Fruit fly (Drosophila melanogaster): ENCODE measurements around the gene jigr1.

Gene jigr1

dm6 chr3R:25631079-25631478, 6.6 kb upstream of the jigr1 start (continued):
- TF ChIP-seq CG11504 (tag; optimal IDR thresholded peaks at IDR 0.05) (peak; percentile 76), CG13424 (tag; optimal IDR thresholded peaks at IDR 0.05) (peak; percentile 73), br (optimal IDR thresholded peaks at IDR 0.05) (no peak), exex (tag; optimal IDR thresholded peaks at IDR 0.05) (no peak), CG43689 (GFP tag; IDR thresholded peaks at IDR 0.05) (no peak), Dip2 (GFP tag; IDR thresholded peaks at IDR 0.05) (no peak), psq (GFP tag; optimal IDR thresholded peaks at IDR 0.05) (no peak), Deaf1 (tag; optimal IDR thresholded peaks at IDR 0.05) (no peak), CG11398 (GFP tag; optimal IDR thresholded peaks at IDR 0.05) (peak; percentile 25), CG42726 (GFP tag; IDR thresholded peaks at IDR 0.05; ENCODE audit: partially characterized antibody) (no peak), MESR4 (GFP tag; optimal IDR thresholded peaks at IDR 0.05) (no peak), Rx (GFP tag; IDR thresholded peaks at IDR 0.05) (peak; percentile 56), NC2α (GFP tag; optimal IDR thresholded peaks at IDR 0.05) (no peak), CG2712 (tag; optimal IDR thresholded peaks at IDR 0.05) (peak; percentile 77), Gug (GFP tag; IDR thresholded peaks at IDR 0.05) (peak; percentile 47; the same call in 2 of the 4 replicates), CG7372 (GFP tag; IDR thresholded peaks at IDR 0.05) (0 out of 2 replicates have a peak, but pooled peaks have one; percentile 29), D (optimal IDR thresholded peaks at IDR 0.05) (peak; percentile 21), D (GFP tag; optimal IDR thresholded peaks at IDR 0.05) (peak; percentile 64), CG2889 (GFP tag; IDR thresholded peaks at IDR 0.05) (peak; percentile 66), sqz (GFP tag; optimal IDR thresholded peaks at IDR 0.05) (no peak), tin (GFP tag; optimal IDR thresholded peaks at IDR 0.05) (peak; percentile 66), CG12769 (tag; optimal IDR thresholded peaks at IDR 0.05) (peak; percentile 37), CG9609 (GFP tag; optimal IDR thresholded peaks at IDR 0.05) (peak; percentile 55), Tbp (GFP tag; optimal IDR thresholded peaks at IDR 0.05) (no peak), chm (GFP tag; IDR thresholded peaks at IDR 0.05) (peak; percentile 65; the same call in 1 of the 2 replicates), Antp (GFP tag; optimal IDR thresholded peaks at IDR 0.05) (peak; percentile 83), CG12219 (GFP tag; optimal IDR thresholded peaks at IDR 0.05) (peak; percentile 55), CG15696 (tag; optimal IDR thresholded peaks at IDR 0.05) (peak; percentile 6), scrt (GFP tag; optimal IDR thresholded peaks at IDR 0.05) (peak; percentile 59), CG15269 (tag; optimal IDR thresholded peaks at IDR 0.05) (peak; percentile 74), mld (GFP tag; IDR thresholded peaks at IDR 0.05; ENCODE audit: partially characterized antibody) (no peak), CG7357 (GFP tag; IDR thresholded peaks at IDR 0.05) (peak; percentile 24; the same call in 1 of the 3 replicates), zen2 (GFP tag; IDR thresholded peaks at IDR 0.05; ENCODE audit: partially characterized antibody) (no peak), pb (GFP tag; optimal IDR thresholded peaks at IDR 0.05) (peak; percentile 6), CG3847 (GFP tag; IDR thresholded peaks at IDR 0.05) (peak; percentile 62), CG10209 (GFP tag; optimal IDR thresholded peaks at IDR 0.05) (peak; percentile 61), CG11456 (GFP tag; IDR thresholded peaks at IDR 0.05) (peak; percentile 46; the same call in 2 of the 3 replicates), Fer1 (GFP tag; optimal IDR thresholded peaks at IDR 0.05) (peak; percentile 80), Rfx (GFP tag; IDR thresholded peaks at IDR 0.05) (peak; percentile 69), klu (GFP tag; IDR thresholded peaks at IDR 0.05) (peak; percentile 44; the same call in 1 of the 2 replicates), NK7.1 (GFP tag; optimal IDR thresholded peaks at IDR 0.05) (peak; percentile 44), inv (GFP tag; IDR thresholded peaks at IDR 0.05; ENCODE audit: partially characterized antibody) (no peak), mirr (GFP tag; optimal IDR thresholded peaks at IDR 0.05) (no peak), ken (GFP tag; IDR thresholded peaks at IDR 0.05) (peak; percentile 75; the same call in 2 of the 3 replicates), Six4 (GFP tag; optimal IDR thresholded peaks at IDR 0.05) (peak; percentile 54), Dp (GFP tag; optimal IDR thresholded peaks at IDR 0.05) (no peak), lola (GFP tag; optimal IDR thresholded peaks at IDR 0.05) (peak in 1 of 3 experiments; percentile 39), CG34422 (GFP tag; IDR thresholded peaks at IDR 0.05) (peak; percentile 77), vnd (GFP tag; IDR thresholded peaks at IDR 0.05; ENCODE audit: partially characterized antibody) (no peak), onecut (GFP tag; IDR thresholded peaks at IDR 0.05) (peak; percentile 60), Eip74EF (GFP tag; optimal IDR thresholded peaks at IDR 0.05) (peak in 1 of 2 experiments; percentile 34)
